Worm (Caenorhabditis elegans) whole organism, late embryonic: ENCODE data around the gene F25B4.8.

Source experiments
- C38D4.7 ChIP-seq: fragments of 200-800 bp; sonication (Bioruptor generic); optimal IDR thresholded peaks from 2 replicates; lab custom pipeline; 2018; ENCODE audit warnings: mild to moderate bottlenecking, missing genetic modification characterization, moderate library complexity, missing compliant biosample characterization
- F13H6.1 ChIP-seq: sonication (generic microtip); optimal IDR thresholded peaks from 2 replicates; lab custom pipeline; 2016; ENCODE audit warnings: missing genetic modification characterization, missing compliant biosample characterization
- ets-4 ChIP-seq: sonication (generic microtip); optimal IDR thresholded peaks from 2 replicates; lab custom pipeline; 2016; ENCODE audit warnings: missing genetic modification characterization, missing compliant biosample characterization
- pqm-1 ChIP-seq: sonication (generic microtip); optimal IDR thresholded peaks from 2 replicates; lab custom pipeline; 2016; ENCODE audit warnings: missing genetic modification characterization, missing compliant biosample characterization
- unc-86 ChIP-seq: sonication (generic microtip); optimal IDR thresholded peaks from 2 replicates; lab custom pipeline; 2016; ENCODE audit warnings: missing genetic modification characterization, missing compliant biosample characterization

DNA sequence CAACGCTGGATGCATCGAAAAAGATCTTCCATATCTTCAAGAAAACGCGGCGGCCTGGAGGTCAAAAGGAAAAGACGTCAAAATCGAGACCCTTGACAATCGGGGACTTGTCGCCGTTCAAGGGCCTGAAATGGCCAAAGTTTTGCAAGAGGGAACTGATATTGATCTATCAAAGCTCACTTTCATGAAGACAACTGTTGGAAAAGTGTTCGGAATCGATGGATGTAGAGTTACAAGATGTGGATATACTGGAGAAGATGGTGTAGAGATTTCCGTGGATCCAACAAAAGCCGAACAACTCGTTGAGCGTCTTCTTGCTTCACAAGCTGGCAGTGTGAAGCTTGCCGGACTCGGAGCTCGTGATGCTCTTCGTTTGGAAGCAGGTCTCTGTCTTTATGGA, 22.0 kb upstream of the F25B4.8 start:
- TF ChIP-seq unc-86 (tag; lab: Kevin White, UChicago) (no peak), pqm-1 (tag; lab: Kevin White, UChicago) (no peak), F13H6.1 (tag; lab: Kevin White, UChicago) (no peak), ets-4 (tag; lab: Kevin White, UChicago) (no peak), C38D4.7 (GFP tag; lab: Kevin White, UChicago) (no peak)
